Fruit fly (Drosophila melanogaster) whole organism: ENCODE data around the gene lectin-22C.

Source experiments
- Dll ChIP-seq: fragments of >200 bp; optimal IDR thresholded peaks from 2 replicates; lab custom pipeline; 2017
- pan ChIP-seq: fragments of >200 bp; optimal IDR thresholded peaks from 2 replicates; lab custom pipeline; 2017
- psq ChIP-seq: fragments of >200 bp; optimal IDR thresholded peaks from 2 replicates; lab custom pipeline; 2017

- no peak for TF ChIP-seq Dll (lab: Kevin White, UChicago)
- TF ChIP-seq pan (lab: Kevin White, UChicago), result no peak
- no peak for TF ChIP-seq psq (lab: Kevin White, UChicago)
Observed at dm6 chr2L:1987434-1988191, 49.5 kb downstream of the lectin-22C start, which contains the start of gene Got2.
